Worm (Caenorhabditis elegans): ENCODE data around the gene srsx-25.
A peak's percentile ranks its signal among the peaks of the same experiment; 100 is the strongest.

srsx-25 gene

ce11 chrIV:13374918-13375317, 9.9 kb downstream of the srsx-25 start:
- TF ChIP-seq hmg-4 (GFP tag; optimal IDR thresholded peaks at IDR 0.05) (no peak), ama-1 (optimal IDR thresholded peaks at IDR 0.05) (no peak), ets-7 (tag; optimal IDR thresholded peaks at IDR 0.05) (no peak), ceh-36 (tag; optimal IDR thresholded peaks at IDR 0.05) (no peak), B0310.2 (tag; optimal IDR thresholded peaks at IDR 0.05) (no peak), tbx-11 (GFP tag; IDR thresholded peaks at IDR 0.05) (no peak)

DNA sequence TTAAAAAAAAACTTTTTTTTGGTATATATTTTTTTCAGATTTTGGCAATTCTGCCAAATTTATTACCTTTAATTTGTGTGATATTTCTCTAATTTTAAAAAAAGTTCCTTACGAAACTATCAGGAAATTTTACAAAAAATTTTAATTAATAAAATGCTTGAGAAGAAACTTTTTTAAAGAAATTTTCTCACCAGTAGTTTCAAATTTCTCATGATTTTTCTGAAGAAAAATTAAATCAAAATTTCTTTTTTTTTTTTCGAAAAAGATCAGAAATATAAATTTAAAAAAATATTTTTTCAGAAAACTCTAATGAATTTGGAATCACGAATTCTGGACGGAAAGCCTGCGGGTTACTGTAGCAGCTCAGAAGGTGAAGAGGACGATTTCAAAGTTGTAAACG, 12.7 kb downstream of the srsx-25 start, which contains the start of gene mau-8:
Gene mau-8, plus strand, starts transcription at position 301 of the 400 bp plus-strand sequence.
- no peak for TF ChIP-seq F13C5.2 (tag; optimal IDR thresholded peaks at IDR 0.05)
- TF ChIP-seq hmbx-1 (tag; optimal IDR thresholded peaks at IDR 0.05): no peak
- TF ChIP-seq pes-1 (GFP tag; IDR thresholded peaks at IDR 0.05): no peak
- TF ChIP-seq flt-1 (GFP tag; IDR thresholded peaks at IDR 0.05): no peak
- no peak for TF ChIP-seq tra-4 (tag; optimal IDR thresholded peaks at IDR 0.05)
- no peak for TF ChIP-seq sea-1 (GFP tag; conservative IDR thresholded peaks at IDR 0.05)
- TF ChIP-seq ets-7 (tag; optimal IDR thresholded peaks at IDR 0.05): no peak
- no peak for TF ChIP-seq aly-1 (tag; optimal IDR thresholded peaks at IDR 0.05)
- no peak for TF ChIP-seq tbx-11 (GFP tag; IDR thresholded peaks at IDR 0.05)
- no peak for TF ChIP-seq ceh-13 (GFP tag; optimal IDR thresholded peaks at IDR 0.05)
- TF ChIP-seq B0310.2 (tag; optimal IDR thresholded peaks at IDR 0.05): no peak
- no peak for TF ChIP-seq scrt-1 (GFP tag; IDR thresholded peaks at IDR 0.05)
- no peak for TF ChIP-seq tbx-37 (GFP tag; conservative IDR thresholded peaks at IDR 0.05)
- TF ChIP-seq ceh-36 (tag; optimal IDR thresholded peaks at IDR 0.05): no peak
- no peak for TF ChIP-seq hmg-4 (GFP tag; optimal IDR thresholded peaks at IDR 0.05)

DNA sequence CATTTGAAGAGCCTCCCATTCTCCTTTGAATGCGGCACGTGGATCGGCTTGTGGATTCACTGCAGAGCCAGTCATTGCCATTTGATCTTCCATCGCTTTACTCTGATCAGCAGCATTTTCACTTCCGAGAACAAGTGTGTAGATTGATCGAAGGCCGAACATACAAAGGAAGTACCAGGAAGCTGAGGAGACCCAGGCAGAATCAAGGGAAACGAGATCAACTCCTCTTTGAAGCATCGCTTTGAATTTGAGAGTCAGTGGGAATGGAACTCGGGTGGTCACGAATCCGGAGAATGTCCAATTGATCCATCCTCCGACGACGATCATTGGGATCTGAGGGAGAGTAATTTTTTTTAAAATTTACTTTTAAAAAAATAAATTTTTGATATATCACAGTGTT, 15.5 kb downstream of the srsx-25 start:
- no peak for TF ChIP-seq tra-4 (tag; optimal IDR thresholded peaks at IDR 0.05)
- no peak for TF ChIP-seq hmbx-1 (tag; optimal IDR thresholded peaks at IDR 0.05)
- no peak for TF ChIP-seq tbx-37 (GFP tag; conservative IDR thresholded peaks at IDR 0.05)
- TF ChIP-seq ama-1 (optimal IDR thresholded peaks at IDR 0.05): peak; percentile 28
- TF ChIP-seq pes-1 (GFP tag; IDR thresholded peaks at IDR 0.05): no peak
- no peak for TF ChIP-seq flt-1 (GFP tag; IDR thresholded peaks at IDR 0.05)
- TF ChIP-seq B0310.2 (tag; optimal IDR thresholded peaks at IDR 0.05): no peak

DNA sequence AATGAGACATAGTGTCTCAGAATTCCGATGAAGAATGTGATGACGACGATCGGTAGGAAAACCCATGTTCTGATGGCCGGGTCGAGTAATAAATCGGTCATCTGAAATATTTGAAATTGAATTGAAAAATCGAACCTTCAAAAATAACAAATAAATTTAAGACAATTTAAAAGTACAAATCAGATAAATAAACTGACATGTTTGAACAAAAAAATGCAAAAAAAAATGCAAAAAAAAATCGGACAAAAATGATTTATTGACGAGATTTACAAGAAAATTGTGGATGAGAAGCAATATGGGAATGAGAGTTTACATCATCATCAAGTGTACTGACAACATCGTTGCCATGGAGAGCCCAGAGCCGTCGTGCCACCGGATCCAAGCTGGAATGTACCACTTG, 16.9 kb downstream of the srsx-25 start, which contains the start of gene emc-3:
Gene emc-3, minus strand, starts transcription at position 101 of the 400 bp plus-strand sequence.
- TF ChIP-seq hnd-1 (tag; optimal IDR thresholded peaks at IDR 0.05) (no peak), ets-7 (tag; optimal IDR thresholded peaks at IDR 0.05) (no peak), hmbx-1 (tag; optimal IDR thresholded peaks at IDR 0.05) (no peak), ceh-13 (GFP tag; optimal IDR thresholded peaks at IDR 0.05) (no peak), ama-1 (optimal IDR thresholded peaks at IDR 0.05) (no peak), F13C5.2 (tag; optimal IDR thresholded peaks at IDR 0.05) (no peak), sea-1 (GFP tag; conservative IDR thresholded peaks at IDR 0.05) (no peak)

DNA sequence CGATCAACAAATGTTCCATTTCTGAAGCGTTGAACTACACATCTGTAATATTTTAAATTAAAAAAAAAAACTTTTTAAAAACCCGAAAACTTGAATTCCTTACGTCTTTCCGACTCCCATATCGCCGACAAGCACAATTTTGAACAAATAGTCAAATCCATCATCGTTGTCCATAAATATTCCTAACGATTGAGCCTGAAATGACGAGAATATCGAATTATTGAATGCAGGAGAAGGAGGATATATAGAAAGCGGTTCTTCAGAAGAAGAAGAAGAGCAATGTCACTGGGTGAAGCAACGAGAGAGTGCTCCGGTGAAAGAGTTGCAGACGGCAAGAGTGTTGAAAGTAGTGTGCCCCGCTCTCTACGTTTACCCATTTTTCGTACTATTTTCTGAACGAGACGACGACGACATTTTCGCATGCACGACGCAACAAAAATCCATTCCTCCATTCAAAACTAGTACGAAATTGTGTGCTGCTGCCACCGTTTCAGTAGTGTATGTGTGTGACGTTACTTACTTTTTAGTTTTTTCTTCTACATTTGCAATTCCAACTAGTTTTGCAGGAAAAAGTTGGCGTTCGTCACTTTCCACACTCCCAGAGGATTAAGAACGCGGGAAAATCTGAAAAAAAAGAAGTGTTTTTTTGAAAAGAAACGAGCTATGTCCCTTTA, 18.9 kb downstream of the srsx-25 start, which contains the start of gene rab-19:
Gene rab-19, minus strand, starts transcription at position 624 of the 674 bp plus-strand sequence.
- no peak for TF ChIP-seq hmg-4 (GFP tag; optimal IDR thresholded peaks at IDR 0.05)
- TF ChIP-seq F13C5.2 (tag; optimal IDR thresholded peaks at IDR 0.05): peak; percentile 17

ce11 chrIV:13386043-13386442, 21.1 kb downstream of the srsx-25 start, which contains the start of the genes Y62E10A.20, Y62E10A.23 and mdt-9:
Gene Y62E10A.20 (minus strand): TSS chrIV:13386091.
Gene Y62E10A.23 (plus strand): TSS chrIV:13386324.
Gene mdt-9 (plus strand): TSS chrIV:13386380.
- peak; percentile 67; the same call in 1 of the 2 replicates for TF ChIP-seq scrt-1 (GFP tag; IDR thresholded peaks at IDR 0.05)
- TF ChIP-seq aly-1 (tag; optimal IDR thresholded peaks at IDR 0.05): peak; percentile 53
- TF ChIP-seq flt-1 (GFP tag; IDR thresholded peaks at IDR 0.05): peak; percentile 61
- TF ChIP-seq tbx-11 (GFP tag; IDR thresholded peaks at IDR 0.05): peak; percentile 58; the same call in 1 of the 2 replicates
- peak; percentile 60 for TF ChIP-seq ceh-13 (GFP tag; optimal IDR thresholded peaks at IDR 0.05)
- TF ChIP-seq pes-1 (GFP tag; IDR thresholded peaks at IDR 0.05): peak; percentile 69
- peak; percentile 26 for TF ChIP-seq ets-7 (tag; optimal IDR thresholded peaks at IDR 0.05)
- peak; percentile 19 for TF ChIP-seq hmg-4 (GFP tag; optimal IDR thresholded peaks at IDR 0.05)
- TF ChIP-seq tbx-37 (GFP tag; conservative IDR thresholded peaks at IDR 0.05): peak; percentile 58; the same call in 1 of the 2 replicates
- TF ChIP-seq ceh-36 (tag; optimal IDR thresholded peaks at IDR 0.05): peak; percentile 65
- TF ChIP-seq hmbx-1 (tag; optimal IDR thresholded peaks at IDR 0.05): peak; percentile 48
- no peak for TF ChIP-seq ama-1 (optimal IDR thresholded peaks at IDR 0.05)
- TF ChIP-seq tra-4 (tag; optimal IDR thresholded peaks at IDR 0.05): no peak
- TF ChIP-seq sea-1 (GFP tag; conservative IDR thresholded peaks at IDR 0.05): peak; percentile 77
- peak; percentile 88 for TF ChIP-seq F13C5.2 (tag; optimal IDR thresholded peaks at IDR 0.05)
- no peak for TF ChIP-seq B0310.2 (tag; optimal IDR thresholded peaks at IDR 0.05)
- TF ChIP-seq hnd-1 (tag; optimal IDR thresholded peaks at IDR 0.05): peak; percentile 23

- TF ChIP-seq tbx-37 (GFP tag; conservative IDR thresholded peaks at IDR 0.05) (no peak), ceh-13 (GFP tag; optimal IDR thresholded peaks at IDR 0.05) (no peak), hnd-1 (tag; optimal IDR thresholded peaks at IDR 0.05) (no peak)
These were observed 21.9 kb downstream of the srsx-25 start, which contains the start of gene lsm-3 for ce11 chrIV:13386903-13387302. Gene lsm-3 (plus strand): TSS chrIV:13387203.

- TF ChIP-seq aly-1 (tag; optimal IDR thresholded peaks at IDR 0.05) (no peak), B0310.2 (tag; optimal IDR thresholded peaks at IDR 0.05) (no peak), F13C5.2 (tag; optimal IDR thresholded peaks at IDR 0.05) (no peak), tra-4 (tag; optimal IDR thresholded peaks at IDR 0.05) (no peak), tbx-11 (GFP tag; IDR thresholded peaks at IDR 0.05) (no peak), pes-1 (GFP tag; IDR thresholded peaks at IDR 0.05) (no peak), scrt-1 (GFP tag; IDR thresholded peaks at IDR 0.05) (no peak), flt-1 (GFP tag; IDR thresholded peaks at IDR 0.05) (no peak), ceh-36 (tag; optimal IDR thresholded peaks at IDR 0.05) (no peak), ceh-13 (GFP tag; optimal IDR thresholded peaks at IDR 0.05) (no peak), ets-7 (tag; optimal IDR thresholded peaks at IDR 0.05) (no peak), sea-1 (GFP tag; conservative IDR thresholded peaks at IDR 0.05) (no peak), ama-1 (optimal IDR thresholded peaks at IDR 0.05) (no peak), hmg-4 (GFP tag; optimal IDR thresholded peaks at IDR 0.05) (no peak), tbx-37 (GFP tag; conservative IDR thresholded peaks at IDR 0.05) (no peak)
These were observed 23.8 kb downstream of the srsx-25 start for ce11 chrIV:13388779-13389178.

All from whole organism, early embryonic.